Fruit fly (Drosophila melanogaster) whole organism, adult: ENCODE measurements around the gene CG12398.
A peak's percentile ranks its signal among the peaks of the same experiment; 100 is the strongest.

Experiments
- CG11617 ChIP-seq: fragments of 200-800 bp; sonication (Bioruptor generic); optimal IDR thresholded peaks from 2 replicates; lab custom pipeline; 2017; ENCODE audit warnings: mild to moderate bottlenecking, missing biosample characterization, missing genetic modification reagents, missing genetic modification characterization
- CG12768 ChIP-seq: fragments of 200-800 bp; sonication (Bioruptor generic); optimal IDR thresholded peaks from 2 replicates; lab custom pipeline; 2017; ENCODE audit warnings: missing biosample characterization, missing genetic modification characterization, mild to moderate bottlenecking, moderate library complexity, missing genetic modification reagents
- CG14711 ChIP-seq: fragments of 200-800 bp; sonication (Bioruptor generic); optimal IDR thresholded peaks from 2 replicates; lab custom pipeline; 2018; ENCODE audit warnings: missing biosample characterization, mild to moderate bottlenecking, missing genetic modification characterization, moderate library complexity
- CG1620 ChIP-seq: fragments of 200-800 bp; sonication (Bioruptor generic); optimal IDR thresholded peaks from 2 replicates; lab custom pipeline; 2016; ENCODE audit warnings: missing biosample characterization, missing genetic modification characterization
- CG33017 ChIP-seq: fragments of 200-800 bp; sonication (Bioruptor generic); optimal IDR thresholded peaks from 2 replicates; lab custom pipeline; 2018; ENCODE audit warnings: missing biosample characterization, mild to moderate bottlenecking, missing genetic modification characterization, moderate library complexity
- CG5204 ChIP-seq: fragments of 200-800 bp; sonication (Bioruptor generic); optimal IDR thresholded peaks from 2 replicates; lab custom pipeline; 2016; ENCODE audit warnings: missing biosample characterization, missing genetic modification characterization
- CG7045 ChIP-seq: fragments of 200-800 bp; sonication (Bioruptor generic); optimal IDR thresholded peaks from 2 replicates; lab custom pipeline; 2017; ENCODE audit warnings: missing biosample characterization, mild to moderate bottlenecking, missing genetic modification characterization
- CG7101 ChIP-seq: fragments of 200-800 bp; sonication (Bioruptor generic); optimal IDR thresholded peaks from 2 replicates; lab custom pipeline; 2018; ENCODE audit warnings: missing biosample characterization, mild to moderate bottlenecking, missing genetic modification characterization, moderate library complexity
- Clk ChIP-seq: fragments of 200-800 bp; sonication (Bioruptor generic); optimal IDR thresholded peaks from 2 replicates; lab custom pipeline; 2017; ENCODE audit warnings: missing biosample characterization, missing genetic modification characterization
- Crg-1 ChIP-seq: fragments of 200-800 bp; sonication (Bioruptor generic); optimal IDR thresholded peaks from 2 replicates; lab custom pipeline; 2016; ENCODE audit warnings: missing biosample characterization, missing genetic modification characterization
- Hr96 ChIP-seq: fragments of 200-800 bp; sonication (Bioruptor generic); optimal IDR thresholded peaks from 2 replicates; lab custom pipeline; 2016; ENCODE audit warnings: missing biosample characterization, missing genetic modification characterization
- Mnt ChIP-seq: fragments of 200-800 bp; sonication (Bioruptor generic); optimal IDR thresholded peaks from 2 replicates; lab custom pipeline; 2016; ENCODE audit warnings: missing biosample characterization, mild to moderate bottlenecking, missing genetic modification characterization
- bab1 ChIP-seq: fragments of 200-800 bp; sonication (Bioruptor generic); optimal IDR thresholded peaks from 3 replicates; lab custom pipeline; 2019; ENCODE audit warnings: missing biosample characterization, mild to moderate bottlenecking, missing genetic modification characterization, moderate library complexity
- cic ChIP-seq: fragments of 200-800 bp; sonication (Bioruptor generic); optimal IDR thresholded peaks from 2 replicates; lab custom pipeline; 2017; ENCODE audit warnings: missing biosample characterization, mild to moderate bottlenecking, missing genetic modification characterization, moderate library complexity
- cnc ChIP-seq, 2 experiments: fragments of >200 bp; optimal IDR thresholded peaks; 2 replicates each; lab custom pipeline; 2017
- kay ChIP-seq: fragments of 200-800 bp; sonication (Bioruptor generic); peaks from one replicate; lab custom pipeline; 2016; ENCODE audit warnings: missing biosample characterization, missing genetic modification characterization, borderline replicate concordance
- ovo ChIP-seq: fragments of 200-800 bp; sonication (Bioruptor generic); optimal IDR thresholded peaks from 2 replicates; lab custom pipeline; 2016; ENCODE audit warnings: missing biosample characterization, missing genetic modification characterization
- pad ChIP-seq: fragments of 200-800 bp; sonication (Bioruptor generic); optimal IDR thresholded peaks from 3 replicates; lab custom pipeline; 2017; ENCODE audit warnings: missing biosample characterization, missing genetic modification characterization, mild to moderate bottlenecking, moderate library complexity, missing genetic modification reagents
- tj ChIP-seq: fragments of 200-800 bp; sonication (Bioruptor generic); optimal IDR thresholded peaks from 3 replicates; lab custom pipeline; 2017; ENCODE audit warnings: missing biosample characterization, mild to moderate bottlenecking, missing genetic modification characterization, moderate library complexity
- toe ChIP-seq: fragments of 200-800 bp; sonication (Bioruptor generic); optimal IDR thresholded peaks from 2 replicates; lab custom pipeline; 2016; ENCODE audit warnings: missing biosample characterization, missing genetic modification characterization

Gene CG12398

DNA sequence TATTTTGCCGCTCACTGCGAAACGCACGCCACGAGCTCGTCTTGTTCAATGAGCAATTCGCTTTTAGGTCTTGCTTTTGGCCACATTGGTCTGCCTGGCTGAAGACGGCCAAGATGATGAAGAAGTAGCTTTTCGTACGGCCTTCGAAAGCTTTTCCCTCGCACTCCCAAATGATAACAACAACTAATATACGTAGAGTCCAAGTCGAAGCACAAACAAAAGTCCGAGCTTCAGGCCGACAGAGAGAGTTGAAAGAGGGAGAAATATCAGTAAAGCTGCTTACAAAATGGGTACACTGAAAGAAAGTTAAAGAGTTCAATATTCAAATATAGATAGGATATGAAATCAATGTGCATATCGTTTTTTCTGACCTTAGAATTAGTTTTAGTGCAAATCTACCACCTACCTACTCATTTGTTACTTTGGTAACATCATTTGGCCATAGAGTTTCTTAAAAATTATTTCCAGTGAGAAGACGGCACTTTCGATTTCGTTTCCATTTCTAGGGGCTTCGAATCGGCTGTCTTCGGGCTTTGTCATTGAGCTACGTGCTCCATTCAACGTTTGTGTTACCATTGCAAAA lies 31.0 kb downstream of the CG12398 start, which contains the start of the genes CG45064 and CG45065:
Gene CG45064, minus strand, starts transcription at position 51 of the 583 bp plus-strand sequence.
Gene CG45065, minus strand, starts transcription at position 51 of the 583 bp plus-strand sequence.
- no peak for TF ChIP-seq Mnt (GFP tag; lab: Kevin White, UChicago)
- no peak for TF ChIP-seq CG33017 (tag; lab: Kevin White, UChicago)
- TF ChIP-seq Hr96 = no peak
- TF ChIP-seq CG5204 = no peak
- TF ChIP-seq Clk (GFP tag; lab: Kevin White, UChicago) = no peak
- no peak for TF ChIP-seq cic (GFP tag; lab: Kevin White, UChicago)
- TF ChIP-seq ovo (GFP tag; lab: Kevin White, UChicago) = no peak
- TF ChIP-seq CG7101 (tag; lab: Kevin White, UChicago) = peak; percentile 3
- TF ChIP-seq pad = no peak
- no peak for TF ChIP-seq CG1620 (GFP tag; lab: Kevin White, UChicago)
- TF ChIP-seq bab1 (GFP tag; lab: Kevin White, UChicago) = peak; percentile 54
- no peak for TF ChIP-seq kay
- TF ChIP-seq Crg-1 (GFP tag; lab: Kevin White, UChicago) = no peak

DNA sequence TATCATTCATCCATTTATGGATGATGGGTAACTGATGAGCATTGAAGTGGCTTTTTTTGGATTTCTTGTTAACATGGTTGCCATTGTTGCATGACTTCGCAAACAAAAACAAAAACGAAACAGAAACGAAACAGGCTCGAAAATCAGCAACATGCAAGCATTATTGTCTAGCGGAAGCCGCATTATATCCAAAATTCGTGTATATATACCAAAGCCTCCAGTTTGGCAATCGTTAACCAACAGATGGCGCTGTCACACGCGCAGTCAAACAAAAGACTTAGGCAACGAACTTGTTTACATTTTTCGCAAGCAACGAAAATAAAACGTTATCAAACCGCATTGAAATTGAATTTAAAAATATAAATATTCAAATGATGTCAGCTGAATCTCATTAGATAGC lies 34.7 kb downstream of the CG12398 start:
- TF ChIP-seq Clk (GFP tag; lab: Kevin White, UChicago) (no peak), cnc (optimal IDR thresholded peaks at IDR 0.05; lab: Kevin White, UChicago) (no peak), CG1620 (GFP tag; lab: Kevin White, UChicago) (no peak), toe (no peak), CG12768 (no peak), CG5204 (no peak), bab1 (GFP tag; lab: Kevin White, UChicago) (no peak), pad (no peak)

DNA sequence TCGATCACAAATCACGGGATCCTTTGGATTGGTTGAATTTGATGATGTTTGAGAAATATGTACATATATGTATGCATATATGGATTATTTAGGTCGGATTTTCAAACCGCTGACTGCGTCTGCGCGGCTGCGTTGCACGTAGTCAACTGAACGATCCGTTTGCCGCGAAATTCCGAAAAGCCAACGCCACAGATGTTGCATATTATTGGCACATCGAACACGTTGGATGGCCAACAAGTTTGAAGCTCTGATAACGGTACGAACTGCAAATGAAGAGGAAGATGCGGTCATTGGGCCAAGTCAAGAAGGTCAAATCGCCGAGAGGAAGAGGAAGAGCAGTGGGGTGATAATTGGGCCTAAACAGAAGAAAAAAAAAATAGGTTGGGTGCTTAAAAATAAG lies 42.6 kb downstream of the CG12398 start, which contains the start of gene CG9518:
Gene CG9518, minus strand, starts transcription at position 154 of the 400 bp plus-strand sequence.
- TF ChIP-seq Mnt (GFP tag; lab: Kevin White, UChicago) = no peak
- TF ChIP-seq pad = no peak
- TF ChIP-seq CG1620 (GFP tag; lab: Kevin White, UChicago) = no peak
- no peak for TF ChIP-seq bab1 (GFP tag; lab: Kevin White, UChicago)
- no peak for TF ChIP-seq CG33017 (tag; lab: Kevin White, UChicago)
- TF ChIP-seq CG7045 = no peak
- TF ChIP-seq Hr96 = no peak
- TF ChIP-seq tj = no peak
- TF ChIP-seq ovo (GFP tag; lab: Kevin White, UChicago) = no peak
- TF ChIP-seq CG7101 (tag; lab: Kevin White, UChicago) = no peak
- no peak for TF ChIP-seq CG11617 (GFP tag; lab: Kevin White, UChicago)
- TF ChIP-seq Clk (GFP tag; lab: Kevin White, UChicago) = no peak
- no peak for TF ChIP-seq toe
- TF ChIP-seq cnc (optimal IDR thresholded peaks at IDR 0.05; lab: Kevin White, UChicago) = no peak

DNA sequence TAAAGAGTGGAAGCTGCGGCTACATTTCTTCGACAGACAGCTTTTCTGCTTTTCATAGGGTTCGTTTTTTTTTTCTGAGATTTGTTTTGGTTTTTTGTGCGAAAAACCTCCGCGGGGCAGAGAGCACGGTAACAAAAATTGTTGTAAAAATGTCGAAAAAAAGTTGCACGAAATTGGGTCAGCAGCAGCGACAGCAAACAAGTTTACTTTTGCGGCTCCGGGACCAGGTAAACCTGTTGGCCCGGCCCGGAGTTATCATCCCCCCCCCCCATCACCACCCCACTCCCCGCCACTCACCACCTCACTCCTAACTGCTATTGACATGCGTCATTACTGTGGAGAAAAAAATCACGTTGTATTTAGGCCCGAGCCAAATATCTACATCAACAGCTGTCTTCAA lies 45.2 kb downstream of the CG12398 start:
- no peak for TF ChIP-seq CG5204
- no peak for TF ChIP-seq ovo (GFP tag; lab: Kevin White, UChicago)
- TF ChIP-seq CG33017 (tag; lab: Kevin White, UChicago) = no peak
- no peak for TF ChIP-seq CG12768
- TF ChIP-seq CG14711 = no peak
- TF ChIP-seq pad = no peak
- TF ChIP-seq bab1 (GFP tag; lab: Kevin White, UChicago) = no peak
- TF ChIP-seq Crg-1 (GFP tag; lab: Kevin White, UChicago) = no peak
- no peak for TF ChIP-seq Mnt (GFP tag; lab: Kevin White, UChicago)
- no peak for TF ChIP-seq CG11617 (GFP tag; lab: Kevin White, UChicago)
- no peak for TF ChIP-seq tj
- TF ChIP-seq CG7045 = no peak
- TF ChIP-seq Hr96 = no peak

DNA sequence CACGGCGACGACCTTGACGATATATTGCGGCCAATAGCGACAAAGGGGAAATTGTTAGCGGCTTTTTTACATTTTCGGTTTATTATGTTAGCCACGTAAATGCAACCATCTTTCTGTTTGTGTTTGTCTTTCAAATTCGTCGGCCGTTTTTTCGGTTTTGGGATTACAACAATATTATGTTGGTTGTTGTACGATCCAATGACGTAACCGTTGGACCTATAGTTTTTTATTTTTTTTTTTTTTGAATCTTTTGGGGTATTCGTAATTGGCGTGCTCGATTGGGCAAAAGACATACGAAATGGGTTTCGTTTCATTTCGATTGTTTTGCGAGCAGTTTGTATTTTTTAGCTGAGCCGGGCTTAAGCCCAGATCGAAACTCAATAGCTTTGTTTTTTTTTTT lies 46.7 kb downstream of the CG12398 start:
- TF ChIP-seq CG5204 = no peak
- no peak for TF ChIP-seq pad
- no peak for TF ChIP-seq tj
- no peak for TF ChIP-seq CG1620 (GFP tag; lab: Kevin White, UChicago)
- TF ChIP-seq kay = no peak
- no peak for TF ChIP-seq Hr96
- no peak for TF ChIP-seq cnc (optimal IDR thresholded peaks at IDR 0.05; lab: Kevin White, UChicago)
- TF ChIP-seq CG14711 = no peak
- TF ChIP-seq CG33017 (tag; lab: Kevin White, UChicago) = no peak

dm6 chrX:14862494-14862893 lies 51.1 kb downstream of the CG12398 start:
- TF ChIP-seq pad (no peak), CG14711 (no peak), CG33017 (tag; lab: Kevin White, UChicago) (no peak), Mnt (GFP tag; lab: Kevin White, UChicago) (no peak), tj (no peak), Crg-1 (GFP tag; lab: Kevin White, UChicago) (no peak), CG11617 (GFP tag; lab: Kevin White, UChicago) (no peak), Hr96 (no peak), ovo (GFP tag; lab: Kevin White, UChicago) (no peak), CG7045 (no peak), cnc (optimal IDR thresholded peaks at IDR 0.05; lab: Kevin White, UChicago) (no peak)
